Worm (Caenorhabditis elegans) whole organism, L4/young adult: ENCODE measurements around the gene elpc-4.

Source experiments
- dao-5 ChIP-seq: sonication (generic microtip); optimal IDR thresholded peaks from 2 replicates; lab custom pipeline; 2016; ENCODE audit warnings: missing genotype, missing genetic modification characterization, moderate library complexity, missing compliant biosample characterization
- him-1 ChIP-seq: sonication (generic microtip); optimal IDR thresholded peaks from 2 replicates; lab custom pipeline; 2016; ENCODE audit warnings: missing genotype, missing genetic modification reagents, missing genetic modification characterization, missing compliant biosample characterization

ce11 chrIV:8040610-8041317 lies 24.0 kb downstream of the elpc-4 start:
- TF ChIP-seq dao-5 (tag; lab: Kevin White, UChicago): no peak
- peak; percentile 21 for TF ChIP-seq him-1 (tag; lab: Kevin White, UChicago)
